Worm (Caenorhabditis elegans) whole organism, late embryonic: Measurements from ENCODE around the gene twk-25.

Experiments used
- ceh-24 ChIP-seq: sonication (generic microtip); optimal IDR thresholded peaks from 2 replicates; lab custom pipeline; 2016; ENCODE audit warnings: mild to moderate bottlenecking, missing genetic modification characterization, missing compliant biosample characterization
- ceh-30 ChIP-seq: fragments of 150-350 bp; optimal IDR thresholded peaks from 2 replicates; lab custom pipeline; 2014; ENCODE audit warnings: missing biosample characterization, missing genetic modification characterization
- ets-4 ChIP-seq: sonication (generic microtip); optimal IDR thresholded peaks from 2 replicates; lab custom pipeline; 2016; ENCODE audit warnings: missing genetic modification characterization, missing compliant biosample characterization
- fkh-10 ChIP-seq: fragments of 150-350 bp; optimal IDR thresholded peaks from 2 replicates; lab custom pipeline; 2014; ENCODE audit warnings: missing biosample characterization, missing genetic modification reagents, missing genetic modification characterization
- nhr-11 ChIP-seq: fragments of 150-350 bp; optimal IDR thresholded peaks from 2 replicates; lab custom pipeline; 2014; ENCODE audit warnings: missing biosample characterization, missing genetic modification characterization
- sox-4 ChIP-seq: sonication (generic microtip); optimal IDR thresholded peaks from 2 replicates; lab custom pipeline; 2017; ENCODE audit warnings: mild to moderate bottlenecking, missing genetic modification characterization, inconsistent platforms, missing compliant biosample characterization
- unc-3 ChIP-seq, 2 experiments: fragments of 200-800 bp in 1 of 2; sonication (Bioruptor generic) in 1 of 2; sonication (generic microtip) in 1 of 2; conservative IDR thresholded peaks in 1 of 2; optimal IDR thresholded peaks in 1 of 2; 2 replicates each; pipeline versions ENCODE4 v1.3.6 to Lab custom; 2016 to 2022; ENCODE audit warnings: missing compliant biosample characterization in 2 of 2, missing genetic modification characterization in 2 of 2, missing genetic modification reagents in 1 of 2
- unc-55 ChIP-seq: sonication (generic microtip); optimal IDR thresholded peaks from 2 replicates; lab custom pipeline; 2017; ENCODE audit warnings: missing biosample characterization, missing genetic modification reagents, missing genetic modification characterization

- TF ChIP-seq sox-4 (tag; lab: Kevin White, UChicago), result no peak
- TF ChIP-seq ets-4, result no peak
- TF ChIP-seq fkh-10 (GFP tag; lab: Kevin White, UChicago), result no peak
- TF ChIP-seq ceh-30 (tag; lab: Kevin White, UChicago), result no peak
- no peak for TF ChIP-seq ceh-24 (tag; lab: Kevin White, UChicago)
- TF ChIP-seq unc-55 (GFP tag; lab: Kevin White, UChicago), result no peak
- TF ChIP-seq unc-3 (GFP tag; conservative IDR thresholded peaks at IDR 0.05; lab: Robert Waterston, UW), result no peak
- no peak for TF ChIP-seq unc-3 (tag; optimal IDR thresholded peaks at IDR 0.05; lab: Kevin White, UChicago)
- no peak for TF ChIP-seq nhr-11 (tag; lab: Kevin White, UChicago)
Measured at ce11 chrIV:11475080-11475479, 29.4 kb upstream of the twk-25 start.
